Fruit fly (Drosophila melanogaster): ENCODE measurements around the gene CG44325.

CG44325 gene

DNA sequence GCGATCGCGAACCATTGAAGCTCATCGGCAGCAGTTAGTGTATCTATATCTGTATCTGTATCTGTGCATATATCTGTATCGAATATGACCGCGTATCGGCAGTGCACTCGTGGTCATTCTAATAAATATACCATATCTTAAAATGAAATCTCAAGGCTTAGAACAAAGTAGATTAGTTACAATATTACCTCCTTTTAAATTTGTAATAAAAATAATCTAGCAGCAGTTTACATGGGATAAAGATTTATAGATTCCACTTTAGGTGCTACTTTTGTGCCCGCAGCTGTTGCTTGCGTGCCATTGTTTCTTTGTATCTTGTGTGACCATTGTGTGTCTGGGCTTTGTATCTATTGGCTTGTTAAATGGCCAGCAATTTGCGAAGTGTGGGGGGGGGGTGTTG, 18.2 kb downstream of the CG44325 start (continued):
- TF ChIP-seq Nf-YC (tag; optimal IDR thresholded peaks at IDR 0.05), result peak; percentile 32
- TF ChIP-seq gt (GFP tag; IDR thresholded peaks at IDR 0.05), result no peak
- no peak for TF ChIP-seq CG10462 (GFP tag; optimal IDR thresholded peaks at IDR 0.05)
- TF ChIP-seq CG15601 (tag; optimal IDR thresholded peaks at IDR 0.05), result peak; percentile 68
- no peak for TF ChIP-seq Rx (GFP tag; IDR thresholded peaks at IDR 0.05)
- TF ChIP-seq MBD-R2 (GFP tag; IDR thresholded peaks at IDR 0.05), result peak; percentile 25; the same call in 1 of the 2 replicates
- peak; percentile 28 for TF ChIP-seq CG31365 (tag; optimal IDR thresholded peaks at IDR 0.05)
- no peak for TF ChIP-seq CG4360 (GFP tag; IDR thresholded peaks at IDR 0.05)
- peak; percentile 46; the same call in 1 of the 2 replicates for TF ChIP-seq Nf-YA (GFP tag; IDR thresholded peaks at IDR 0.05)
- TF ChIP-seq Ada2b (GFP tag; IDR thresholded peaks at IDR 0.05), result peak; percentile 83
- peak; percentile 86 for TF ChIP-seq vvl (GFP tag; IDR thresholded peaks at IDR 0.05)
- TF ChIP-seq CG15514 (GFP tag; optimal IDR thresholded peaks at IDR 0.05), result peak; percentile 59
- TF ChIP-seq Neu2 (GFP tag; optimal IDR thresholded peaks at IDR 0.05; ENCODE audit: borderline replicate concordance), result no peak
- peak; percentile 89 for TF ChIP-seq Med (GFP tag)
- peak; percentile 58; the same call in 1 of the 3 replicates for TF ChIP-seq zfh1 (GFP tag; IDR thresholded peaks at IDR 0.05)
- peak; percentile 63 for TF ChIP-seq HHEX (GFP tag; optimal IDR thresholded peaks at IDR 0.05)
- TF ChIP-seq ATbp (GFP tag; optimal IDR thresholded peaks at IDR 0.05), result peak; percentile 74
- peak; percentile 76 for TF ChIP-seq lmd (GFP tag; IDR thresholded peaks at IDR 0.05)
- no peak for TF ChIP-seq Kr (GFP tag; optimal IDR thresholded peaks at IDR 0.05)
- TF ChIP-seq cg (GFP tag; optimal IDR thresholded peaks at IDR 0.05), result peak; percentile 31
- peak; percentile 65 for TF ChIP-seq ewg (GFP tag; optimal IDR thresholded peaks at IDR 0.05)
- no peak for TF ChIP-seq fu2 (GFP tag; optimal IDR thresholded peaks at IDR 0.05)
- no peak for TF ChIP-seq CG15696 (tag; optimal IDR thresholded peaks at IDR 0.05)
- no peak for TF ChIP-seq HLHmδ (GFP tag; optimal IDR thresholded peaks at IDR 0.05)
- TF ChIP-seq lbe (GFP tag; optimal IDR thresholded peaks at IDR 0.05), result peak; percentile 14
- TF ChIP-seq CG7556 (GFP tag; optimal IDR thresholded peaks at IDR 0.05), result peak; percentile 66
- no peak for TF ChIP-seq CG6765 (GFP tag; optimal IDR thresholded peaks at IDR 0.05)
- peak; percentile 64; the same call in 1 of the 3 replicates for TF ChIP-seq CG34422 (GFP tag; IDR thresholded peaks at IDR 0.05)
- peak; percentile 66 for TF ChIP-seq CG18619 (GFP tag; optimal IDR thresholded peaks at IDR 0.05)
- peak; percentile 55 for TF ChIP-seq gsb-n (tag; optimal IDR thresholded peaks at IDR 0.05)
- peak; percentile 63; the same call in 1 of the 2 replicates for TF ChIP-seq E2f2 (GFP tag; IDR thresholded peaks at IDR 0.05)
- no peak for TF ChIP-seq ac (GFP tag; optimal IDR thresholded peaks at IDR 0.05)
- peak; percentile 59 for TF ChIP-seq HmgZ (tag; optimal IDR thresholded peaks at IDR 0.05)
- no peak for TF ChIP-seq Taf1 (GFP tag; IDR thresholded peaks at IDR 0.05)
- peak; percentile 87 for TF ChIP-seq gem (tag; optimal IDR thresholded peaks at IDR 0.05)
- peak; percentile 53; the same call in 2 of the 3 replicates for TF ChIP-seq ken (GFP tag; IDR thresholded peaks at IDR 0.05)
- TF ChIP-seq Scr (GFP tag; IDR thresholded peaks at IDR 0.05; ENCODE audit: partially characterized antibody), result no peak
- peak; percentile 76 for TF ChIP-seq CrebB (tag; optimal IDR thresholded peaks at IDR 0.05)
- TF ChIP-seq CG6654 (GFP tag; optimal IDR thresholded peaks at IDR 0.05), result peak; percentile 23
- TF ChIP-seq Hr3 (GFP tag; optimal IDR thresholded peaks at IDR 0.05), result peak; percentile 59
- TF ChIP-seq so (GFP tag; IDR thresholded peaks at IDR 0.05), result peak; percentile 71; the same call in 2 of the 3 replicates
- no peak for TF ChIP-seq TFAM (GFP tag; optimal IDR thresholded peaks at IDR 0.05)
- no peak for TF ChIP-seq CG16779 (GFP tag; IDR thresholded peaks at IDR 0.05)
- TF ChIP-seq HLH3B (GFP tag; IDR thresholded peaks at IDR 0.05), result peak; percentile 81
- TF ChIP-seq CG11560 (tag; IDR thresholded peaks at IDR 0.05), result no peak
- TF ChIP-seq CG9437 (GFP tag; optimal IDR thresholded peaks at IDR 0.05), result peak; percentile 71
- TF ChIP-seq Sry-β (GFP tag; optimal IDR thresholded peaks at IDR 0.05), result no peak
- peak; percentile 71 for TF ChIP-seq Xbp1 (GFP tag; optimal IDR thresholded peaks at IDR 0.05)
- no peak for TF ChIP-seq CG16813 (GFP tag; IDR thresholded peaks at IDR 0.05; ENCODE audit: partially characterized antibody)
- TF ChIP-seq CG9215 (GFP tag; IDR thresholded peaks at IDR 0.05), result no peak
- no peak for TF ChIP-seq CG11247 (GFP tag; IDR thresholded peaks at IDR 0.05)

All from whole organism, embryonic.